Worm (Caenorhabditis elegans) whole organism, L4 larva: ENCODE measurements around the gene F53F8.4.

Experiments used
- D1046.2 ChIP-seq: fragments of 200-800 bp; sonication (Bioruptor generic); IDR thresholded peaks from 2 replicates; pipeline ENCODE4 v1.3.6; 2022; ENCODE audit warnings: missing genetic modification characterization, missing compliant biosample characterization
- T20F7.1 ChIP-seq: fragments of 200-800 bp; sonication (Bioruptor generic); optimal IDR thresholded peaks from 2 replicates; lab custom pipeline; 2018; ENCODE audit warnings: mild to moderate bottlenecking, missing genetic modification characterization, missing compliant biosample characterization
- Y105C5A.15 ChIP-seq: fragments of 200-800 bp; sonication (Bioruptor generic); IDR thresholded peaks from 2 replicates; pipeline ENCODE4 v1.3.6; 2022; ENCODE audit warnings: missing genetic modification characterization, missing compliant biosample characterization
- Y48G9A.11 ChIP-seq: fragments of 200-800 bp; sonication (Bioruptor generic); IDR thresholded peaks from 2 replicates; pipeline ENCODE4 v1.3.6; 2022; ENCODE audit warnings: missing genetic modification reagents, missing genetic modification characterization, missing compliant biosample characterization
- ZK337.2 ChIP-seq: fragments of 200-800 bp; sonication (Bioruptor generic); IDR thresholded peaks from 2 replicates; pipeline ENCODE4 v1.3.6; 2022; ENCODE audit warnings: missing genetic modification reagents, missing genetic modification characterization, missing compliant biosample characterization
- ZK546.5 ChIP-seq, 2 experiments: sonication (generic microtip); optimal IDR thresholded peaks; 2 replicates each; lab custom pipeline; 2017; ENCODE audit warnings: missing biosample characterization in 2 of 2, missing genetic modification characterization in 2 of 2
- aha-1 ChIP-seq: fragments of 150-350 bp; peaks from one replicate; lab custom pipeline; 2014; ENCODE audit warnings: missing biosample characterization, missing genetic modification characterization
- ceh-20 ChIP-seq: fragments of 200-800 bp; sonication (Bioruptor generic); IDR thresholded peaks from 2 replicates; pipeline ENCODE4 v1.3.6; 2022; ENCODE audit warnings: missing genetic modification reagents, missing genetic modification characterization, missing compliant biosample characterization
- cey-2 ChIP-seq: sonication (generic microtip); optimal IDR thresholded peaks from 3 replicates; lab custom pipeline; 2017; ENCODE audit warnings: missing genetic modification characterization, mild to moderate bottlenecking, missing compliant biosample characterization, antibody characterized with exemption, borderline replicate concordance; ENCODE audit not compliant: insufficient read depth
- ctbp-1 ChIP-seq: fragments of 200-800 bp; sonication (Bioruptor generic); IDR thresholded peaks from 2 replicates; pipeline ENCODE4 v1.3.6; 2022; ENCODE audit warnings: missing genetic modification reagents, missing genetic modification characterization, missing compliant biosample characterization
- daf-16 ChIP-seq, 3 experiments: sonication (generic microtip); optimal IDR thresholded peaks; 2 replicates each; lab custom pipeline; 2016 to 2017; ENCODE audit warnings: missing genetic modification characterization in 3 of 3, missing genetic modification reagents in 3 of 3, mild to moderate bottlenecking in 2 of 3, missing compliant biosample characterization in 2 of 3, missing biosample characterization in 1 of 3, moderate library complexity in 1 of 3
- dmd-6 ChIP-seq: fragments of 200-800 bp; sonication (Bioruptor generic); IDR thresholded peaks from 2 replicates; pipeline ENCODE4 v1.3.6; 2022; ENCODE audit warnings: missing genetic modification reagents, missing genetic modification characterization, missing compliant biosample characterization
- dpl-1 ChIP-seq: fragments of 150-350 bp; optimal IDR thresholded peaks from 2 replicates; lab custom pipeline; 2014; ENCODE audit warnings: missing biosample characterization, missing genetic modification reagents, missing genetic modification characterization
- dve-1 ChIP-seq: sonication (generic microtip); optimal IDR thresholded peaks from 2 replicates; lab custom pipeline; 2017; ENCODE audit warnings: antibody characterized with exemption, mild to moderate bottlenecking, missing genetic modification characterization, missing compliant biosample characterization; ENCODE audit not compliant: insufficient read depth
- hif-1 ChIP-seq, 2 experiments: sonication (generic microtip); optimal IDR thresholded peaks; 2 replicates each; lab custom pipeline; 2016 to 2017; ENCODE audit warnings: missing compliant biosample characterization in 2 of 2, missing genetic modification characterization in 2 of 2, missing genetic modification reagents in 2 of 2, missing genotype in 2 of 2, mild to moderate bottlenecking in 1 of 2
- hlh-11 ChIP-seq: fragments of 200-800 bp; sonication (Bioruptor generic); optimal IDR thresholded peaks from 2 replicates; lab custom pipeline; 2018; ENCODE audit warnings: mild to moderate bottlenecking, missing genetic modification characterization, missing compliant biosample characterization
- hlh-30 ChIP-seq: sonication (generic microtip); optimal IDR thresholded peaks from 2 replicates; lab custom pipeline; 2017; ENCODE audit warnings: antibody characterized with exemption, mild to moderate bottlenecking, missing genetic modification characterization, missing compliant biosample characterization; ENCODE audit not compliant: insufficient read depth
- lim-7 ChIP-seq: fragments of 200-800 bp; sonication (Bioruptor generic); IDR thresholded peaks from 2 replicates; pipeline ENCODE4 v1.3.6; 2022; ENCODE audit warnings: missing genetic modification characterization, missing compliant biosample characterization
- lin-1 ChIP-seq: fragments of 200-800 bp; sonication (Bioruptor generic); IDR thresholded peaks from 2 replicates; pipeline ENCODE4 v1.3.6; 2022; ENCODE audit warnings: missing genetic modification reagents, missing genetic modification characterization, missing compliant biosample characterization
- lin-39 ChIP-seq: fragments of 150-350 bp; optimal IDR thresholded peaks from 2 replicates; lab custom pipeline; 2014; ENCODE audit warnings: missing biosample characterization, missing genetic modification reagents, missing genetic modification characterization
- mdl-1 ChIP-seq, 2 experiments: fragments of 150-350 bp in 1 of 2; sonication (generic microtip) in 1 of 2; optimal IDR thresholded peaks; 2 replicates each; lab custom pipeline; 2014 to 2017; ENCODE audit warnings: missing biosample characterization in 2 of 2, missing genetic modification characterization in 2 of 2
- mep-1 ChIP-seq: fragments of 150-350 bp; sonication (generic microtip); optimal IDR thresholded peaks from 3 replicates; lab custom pipeline; 2014; ENCODE audit warnings: missing biosample characterization, missing genetic modification characterization
- mes-2 ChIP-seq: sonication (generic microtip); optimal IDR thresholded peaks from 2 replicates; lab custom pipeline; 2016; ENCODE audit warnings: missing genotype, mild to moderate bottlenecking, missing genetic modification characterization, missing compliant biosample characterization; ENCODE audit not compliant: poor library complexity, severe bottlenecking
- mxl-2 ChIP-seq: fragments of 200-800 bp; sonication (Bioruptor generic); conservative IDR thresholded peaks from 2 replicates; pipeline ENCODE4 v1.3.6; 2022; ENCODE audit warnings: missing genetic modification reagents, missing genetic modification characterization, missing compliant biosample characterization
- mxl-3 ChIP-seq: fragments of 200-800 bp; sonication (Bioruptor generic); optimal IDR thresholded peaks from 2 replicates; lab custom pipeline; 2018; ENCODE audit warnings: mild to moderate bottlenecking, missing genetic modification characterization, missing compliant biosample characterization
- nhr-10 ChIP-seq: fragments of 150-350 bp; optimal IDR thresholded peaks from 2 replicates; lab custom pipeline; 2014; ENCODE audit warnings: missing biosample characterization, missing genetic modification characterization
- nhr-102 ChIP-seq: sonication (generic microtip); optimal IDR thresholded peaks from 2 replicates; lab custom pipeline; 2016; ENCODE audit warnings: mild to moderate bottlenecking, missing genetic modification characterization, moderate library complexity, missing compliant biosample characterization
- nhr-28 ChIP-seq: fragments of 150-350 bp; optimal IDR thresholded peaks from 2 replicates; lab custom pipeline; 2014; ENCODE audit warnings: missing biosample characterization, missing genetic modification characterization
- nhr-41 ChIP-seq: fragments of 200-800 bp; sonication (Bioruptor generic); IDR thresholded peaks from 2 replicates; pipeline ENCODE4 v1.3.6; 2022; ENCODE audit warnings: missing genetic modification reagents, missing genetic modification characterization, missing compliant biosample characterization
- nhr-48 ChIP-seq: sonication (generic microtip); optimal IDR thresholded peaks from 2 replicates; lab custom pipeline; 2016; ENCODE audit warnings: mild to moderate bottlenecking, missing genetic modification characterization, missing compliant biosample characterization
- nhr-6 ChIP-seq: fragments of 150-350 bp; optimal IDR thresholded peaks from 2 replicates; lab custom pipeline; 2014; ENCODE audit warnings: missing biosample characterization, missing genetic modification characterization
- nhr-76 ChIP-seq: fragments of 150-350 bp; optimal IDR thresholded peaks from 2 replicates; lab custom pipeline; 2014; ENCODE audit warnings: missing biosample characterization, missing genetic modification characterization
- nhr-77 ChIP-seq: fragments of 150-350 bp; optimal IDR thresholded peaks from 2 replicates; lab custom pipeline; 2014; ENCODE audit warnings: missing biosample characterization, missing genetic modification characterization
- pha-4 ChIP-seq, 2 experiments: fragments of 150-350 bp in 1 of 2; fragments of 200-800 bp in 1 of 2; sonication (Bioruptor generic) in 1 of 2; IDR thresholded peaks in 1 of 2; optimal IDR thresholded peaks in 1 of 2; 2 replicates each; pipeline versions ENCODE4 v1.3.6 to Lab custom; 2014 to 2022; ENCODE audit warnings: missing genetic modification characterization in 2 of 2, missing genetic modification reagents in 2 of 2, missing biosample characterization in 1 of 2, missing compliant biosample characterization in 1 of 2
- php-3 ChIP-seq: fragments of 200-800 bp; sonication (Bioruptor generic); IDR thresholded peaks from 2 replicates; pipeline ENCODE4 v1.3.6; 2022; ENCODE audit warnings: missing genetic modification reagents, missing genetic modification characterization, missing compliant biosample characterization
- pqm-1 ChIP-seq: sonication (generic microtip); optimal IDR thresholded peaks from 2 replicates; lab custom pipeline; 2017; ENCODE audit warnings: missing biosample characterization, missing genetic modification characterization
- saeg-2 ChIP-seq: fragments of 200-800 bp; sonication (Bioruptor generic); IDR thresholded peaks from 2 replicates; pipeline ENCODE4 v1.3.6; 2022; ENCODE audit warnings: missing genetic modification reagents, missing genetic modification characterization, missing compliant biosample characterization
- spr-1 ChIP-seq: sonication (generic microtip); optimal IDR thresholded peaks from 2 replicates; lab custom pipeline; 2016; ENCODE audit warnings: mild to moderate bottlenecking, missing genetic modification characterization, missing compliant biosample characterization
- tra-1 ChIP-seq: fragments of 200-800 bp; sonication (Bioruptor generic); IDR thresholded peaks from 2 replicates; pipeline ENCODE4 v1.3.6; 2022; ENCODE audit warnings: missing genetic modification reagents, missing genetic modification characterization, missing compliant biosample characterization
- unc-62 ChIP-seq, 3 experiments: fragments of 150-350 bp in 1 of 3; sonication (generic microtip); optimal IDR thresholded peaks in 2 of 3; peaks in 1 of 3; 1 replicate in 1 of 3; 2 replicates in 2 of 3; lab custom pipeline; 2014 to 2017; ENCODE audit warnings: missing biosample characterization in 3 of 3, missing genetic modification characterization in 3 of 3, missing genetic modification reagents in 3 of 3, missing genotype in 1 of 3
- zag-1 ChIP-seq: fragments of 150-350 bp; optimal IDR thresholded peaks from 2 replicates; lab custom pipeline; 2014; ENCODE audit warnings: missing biosample characterization, missing genetic modification characterization
- zfp-2 ChIP-seq: sonication (generic microtip); optimal IDR thresholded peaks from 2 replicates; lab custom pipeline; 2016; ENCODE audit warnings: mild to moderate bottlenecking, missing genetic modification characterization, missing compliant biosample characterization
- zip-11 ChIP-seq: fragments of 200-800 bp; sonication (Bioruptor generic); IDR thresholded peaks from 2 replicates; pipeline ENCODE4 v1.3.6; 2022; ENCODE audit warnings: missing genetic modification characterization, missing compliant biosample characterization
- ztf-7 ChIP-seq: fragments of 150-350 bp; optimal IDR thresholded peaks from 2 replicates; lab custom pipeline; 2014; ENCODE audit warnings: missing biosample characterization, missing genetic modification characterization

F53F8.4 gene

DNA sequence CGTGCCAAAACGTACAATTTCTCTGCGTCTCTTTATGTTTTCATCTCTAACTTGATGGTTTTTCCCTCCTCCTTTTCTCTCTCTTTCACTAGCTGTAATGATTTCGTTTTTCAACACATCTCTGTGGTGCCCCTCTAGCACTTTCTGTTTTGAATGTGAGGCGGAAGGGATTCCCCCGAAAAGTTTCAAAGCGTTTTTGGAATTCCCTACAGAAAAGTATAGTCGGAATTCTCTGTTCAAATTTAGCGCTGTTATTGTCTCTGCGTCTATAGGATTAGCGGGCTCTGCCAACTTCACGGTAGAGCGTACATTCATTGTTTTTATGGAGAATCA is 21.5 kb upstream of the F53F8.4 start (continued):
- TF ChIP-seq ZK546.5 (tag; optimal IDR thresholded peaks at IDR 0.05; lab: Kevin White, UChicago): no peak

DNA sequence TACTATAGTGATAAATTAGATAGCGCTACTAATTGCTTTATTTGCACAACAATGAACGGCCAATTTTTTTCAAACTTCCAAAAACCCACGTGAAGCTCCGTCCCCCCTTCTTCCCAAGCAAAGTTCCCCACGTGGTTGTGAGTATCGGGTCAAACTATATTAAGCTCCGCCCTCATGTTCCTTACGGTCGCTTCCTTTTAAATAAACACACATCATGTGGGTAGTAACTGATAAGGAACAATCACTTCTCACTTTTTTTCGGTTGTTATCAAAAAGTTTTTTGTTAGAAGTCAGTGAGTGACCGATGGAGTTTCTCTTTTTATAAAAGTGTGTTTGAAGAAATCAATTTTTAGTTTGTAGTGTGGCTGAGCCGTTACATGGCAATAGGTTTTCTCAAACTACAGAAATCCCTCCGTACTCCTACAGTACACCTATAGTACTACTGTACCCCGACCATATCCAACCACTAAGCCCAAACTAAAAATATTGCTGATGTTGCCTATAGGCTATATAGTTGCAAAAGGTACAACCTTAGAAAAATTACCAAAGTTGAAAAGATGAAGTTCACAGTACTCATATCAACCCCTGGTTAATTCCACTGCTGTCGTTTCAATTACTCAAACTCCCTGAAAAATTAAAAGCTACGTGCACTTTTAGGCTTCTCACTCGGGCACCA is 21.0 kb upstream of the F53F8.4 start:
- TF ChIP-seq ceh-20 (peak; percentile 71; the same call in 1 of the 2 replicates), nhr-41 (GFP tag; lab: Robert Waterston, UW) (0 out of 2 replicates have a peak, but pooled peaks have one; percentile 24), D1046.2 (GFP tag; lab: Robert Waterston, UW) (no peak), mxl-2 (GFP tag; lab: Robert Waterston, UW) (peak; percentile 67; the same call in 1 of the 2 replicates), mep-1 (tag; lab: Kevin White, UChicago) (peak; percentile 32), zfp-2 (tag; lab: Kevin White, UChicago) (no peak), ztf-7 (tag; lab: Kevin White, UChicago) (no peak), dmd-6 (peak; percentile 84), ctbp-1 (GFP tag; lab: Robert Waterston, UW) (0 out of 2 replicates have a peak, but pooled peaks have one; percentile 12), hif-1 (tag; optimal IDR thresholded peaks at IDR 0.05; lab: Kevin White, UChicago) (peak in 1 of 2 experiments; percentile 56), spr-1 (tag; lab: Kevin White, UChicago) (no peak), T20F7.1 (GFP tag; lab: Kevin White, UChicago) (peak; percentile 56), hlh-11 (tag; lab: Kevin White, UChicago) (peak; percentile 90), tra-1 (peak; percentile 55; the same call in 1 of the 2 replicates), nhr-28 (peak; percentile 88), saeg-2 (no peak), nhr-102 (tag; lab: Kevin White, UChicago) (peak; percentile 59), nhr-76 (tag; lab: Kevin White, UChicago) (no peak), zip-11 (GFP tag; lab: Robert Waterston, UW) (no peak), unc-62 (GFP tag; optimal IDR thresholded peaks at IDR 0.05 in 1 of 2; lab: Kevin White, UChicago) (peak in 1 of 2 experiments; percentile 96), unc-62 (tag; optimal IDR thresholded peaks at IDR 0.05; lab: Kevin White, UChicago) (no peak), nhr-77 (peak; percentile 73), ZK337.2 (GFP tag; lab: Robert Waterston, UW) (no peak), lim-7 (GFP tag; lab: Robert Waterston, UW) (no peak), zag-1 (tag; lab: Kevin White, UChicago) (no peak), pqm-1 (tag; lab: Kevin White, UChicago) (peak; percentile 91), pha-4 (GFP tag; IDR thresholded peaks at IDR 0.05; lab: Robert Waterston, UW) (0 out of 2 replicates have a peak, but pooled peaks have one; percentile 40), pha-4 (tag; optimal IDR thresholded peaks at IDR 0.05; lab: Kevin White, UChicago) (no peak), nhr-48 (tag; lab: Kevin White, UChicago) (peak; percentile 79), Y48G9A.11 (GFP tag; lab: Robert Waterston, UW) (no peak), dpl-1 (GFP tag; lab: Kevin White, UChicago) (peak; percentile 11), lin-39 (tag; lab: Kevin White, UChicago) (no peak), aha-1 (tag; lab: Kevin White, UChicago) (peak; percentile 99), Y105C5A.15 (no peak), hlh-30 (tag; lab: Kevin White, UChicago) (peak; percentile 92), daf-16 (GFP tag; optimal IDR thresholded peaks at IDR 0.05; lab: Kevin White, UChicago) (peak in 1 of 2 experiments; percentile 36), daf-16 (tag; optimal IDR thresholded peaks at IDR 0.05; lab: Kevin White, UChicago) (peak; percentile 96), php-3 (GFP tag; lab: Robert Waterston, UW) (peak; percentile 65), dve-1 (peak; percentile 96), nhr-6 (tag; lab: Kevin White, UChicago) (peak; percentile 1), mdl-1 (tag; optimal IDR thresholded peaks at IDR 0.05; lab: Kevin White, UChicago) (peak; percentile 50 to 91), mes-2 (tag; lab: Kevin White, UChicago) (peak; percentile 46), nhr-10 (tag; lab: Kevin White, UChicago) (peak; percentile 78), mxl-3 (peak; percentile 60), lin-1 (GFP tag; lab: Robert Waterston, UW) (peak; percentile 19; the same call in 1 of the 2 replicates), cey-2 (peak; percentile 88)
